Worm (Caenorhabditis elegans): ENCODE data around the gene tbc-2.

Gene tbc-2

ce11 chrII:5839227-5839626, 12.0 kb upstream of the tbc-2 start, which contains the start of gene ZK1248.19:
Gene ZK1248.19, minus strand, starts transcription at chrII:5839414.
- TF ChIP-seq nhr-102 (tag; optimal IDR thresholded peaks at IDR 0.05): no peak
- TF ChIP-seq D1046.2 (GFP tag; IDR thresholded peaks at IDR 0.05): no peak
- no peak for TF ChIP-seq lin-15B (tag; optimal IDR thresholded peaks at IDR 0.05)
- TF ChIP-seq snpc-1.2 (GFP tag; IDR thresholded peaks at IDR 0.05): no peak
- peak; percentile 57 for TF ChIP-seq mes-2 (tag; optimal IDR thresholded peaks at IDR 0.05; ENCODE audit: poor library complexity, severe bottlenecking)
- no peak for TF ChIP-seq ZK337.2 (GFP tag; IDR thresholded peaks at IDR 0.05)
- no peak for TF ChIP-seq ZK546.5 (tag; optimal IDR thresholded peaks at IDR 0.05)
- no peak for TF ChIP-seq egl-43 (GFP tag; IDR thresholded peaks at IDR 0.05)
- TF ChIP-seq lsy-2 (tag; optimal IDR thresholded peaks at IDR 0.05): peak in 1 of 2 experiments; percentile 54
- TF ChIP-seq dpl-1 (GFP tag; optimal IDR thresholded peaks at IDR 0.05): peak; percentile 12
- TF ChIP-seq arid-1 (GFP tag; conservative IDR thresholded peaks at IDR 0.05): no peak
- no peak for TF ChIP-seq zfp-2 (tag; optimal IDR thresholded peaks at IDR 0.05)
- TF ChIP-seq ztf-7 (tag; optimal IDR thresholded peaks at IDR 0.05): no peak
- TF ChIP-seq R02D3.7 (tag; optimal IDR thresholded peaks at IDR 0.05): peak; percentile 88
- no peak for TF ChIP-seq dmd-9 (GFP tag; IDR thresholded peaks at IDR 0.05)
- TF ChIP-seq daf-16 (GFP tag; optimal IDR thresholded peaks at IDR 0.05): no peak
- peak; percentile 24 for TF ChIP-seq daf-16 (tag; optimal IDR thresholded peaks at IDR 0.05)
- TF ChIP-seq F37D6.2 (tag; optimal IDR thresholded peaks at IDR 0.05): no peak

DNA sequence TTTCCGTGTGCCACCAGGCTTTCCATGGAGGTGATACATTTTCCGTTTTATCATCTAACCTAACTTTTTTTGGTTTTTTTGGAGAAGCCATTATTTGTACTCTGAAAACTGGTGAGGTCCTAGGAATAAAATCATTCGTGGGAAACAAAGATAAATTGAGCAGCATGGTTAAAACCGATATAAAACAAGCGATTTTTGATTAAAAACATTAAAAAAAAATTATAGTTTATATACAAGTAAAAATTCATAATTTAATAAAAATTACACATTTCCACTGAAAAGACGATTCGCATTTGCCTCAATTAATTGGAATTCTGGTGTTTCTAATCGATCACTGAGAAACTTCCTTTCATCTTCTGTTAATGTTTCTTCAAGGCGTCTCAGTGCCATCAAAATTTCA, 11.2 kb upstream of the tbc-2 start, which contains the start of gene ZK1248.15:
TSS of gene ZK1248.15 (minus strand) at position 101 of the 400 bp plus-strand sequence.
- TF ChIP-seq aha-1 (tag) (no peak), lir-3 (tag; optimal IDR thresholded peaks at IDR 0.05) (no peak), dmd-9 (GFP tag; IDR thresholded peaks at IDR 0.05) (no peak), unc-62 (GFP tag; optimal IDR thresholded peaks at IDR 0.05 in 1 of 2) (peak in 1 of 2 experiments; percentile 86), unc-62 (tag; optimal IDR thresholded peaks at IDR 0.05) (no peak)

ce11 chrII:5836153-5836719, 9.0 kb upstream of the tbc-2 start, which contains the start of gene fzo-1:
Gene fzo-1, minus strand, starts transcription at chrII:5836203.
- TF ChIP-seq mep-1 (tag; optimal IDR thresholded peaks at IDR 0.05): peak; percentile 19
- TF ChIP-seq lin-29 (GFP tag; IDR thresholded peaks at IDR 0.05): no peak
- peak; percentile 57 for TF ChIP-seq nhr-6 (tag; optimal IDR thresholded peaks at IDR 0.05)
- peak; percentile 8 for TF ChIP-seq dve-1 (tag; optimal IDR thresholded peaks at IDR 0.05; ENCODE audit: insufficient read depth)
- TF ChIP-seq Y48G9A.11 (GFP tag; IDR thresholded peaks at IDR 0.05): no peak
- no peak for TF ChIP-seq pqm-1 (tag; optimal IDR thresholded peaks at IDR 0.05)
- TF ChIP-seq aha-1 (tag): peak; percentile 22
- peak; percentile 25; the same call in 1 of the 2 replicates for TF ChIP-seq pha-4 (GFP tag; IDR thresholded peaks at IDR 0.05)
- TF ChIP-seq pha-4 (tag; optimal IDR thresholded peaks at IDR 0.05): no peak
- no peak for TF ChIP-seq saeg-2 (GFP tag; IDR thresholded peaks at IDR 0.05)
- TF ChIP-seq dpl-1 (GFP tag; optimal IDR thresholded peaks at IDR 0.05): peak; percentile 16
- TF ChIP-seq mes-2 (tag; optimal IDR thresholded peaks at IDR 0.05; ENCODE audit: poor library complexity, severe bottlenecking): peak; percentile 62
- TF ChIP-seq hif-1 (tag; optimal IDR thresholded peaks at IDR 0.05): peak in 1 of 2 experiments; percentile 77
- TF ChIP-seq ceh-32 (tag; optimal IDR thresholded peaks at IDR 0.05; ENCODE audit: poor library complexity): no peak
- TF ChIP-seq dmd-6 (GFP tag; IDR thresholded peaks at IDR 0.05): no peak
- TF ChIP-seq spr-3 (GFP tag; optimal IDR thresholded peaks at IDR 0.05): no peak
- no peak for TF ChIP-seq duxl-1 (tag; optimal IDR thresholded peaks at IDR 0.05; ENCODE audit: poor library complexity)
- peak; percentile 41 for TF ChIP-seq unc-130 (GFP tag; optimal IDR thresholded peaks at IDR 0.05)
- no peak for TF ChIP-seq ama-1 (optimal IDR thresholded peaks at IDR 0.05)
- TF ChIP-seq T20F7.1 (GFP tag; optimal IDR thresholded peaks at IDR 0.05): peak; percentile 64
- no peak for TF ChIP-seq nhr-25 (tag; optimal IDR thresholded peaks at IDR 0.05; ENCODE audit: borderline replicate concordance, insufficient read depth)
- TF ChIP-seq nhr-77 (tag; optimal IDR thresholded peaks at IDR 0.05): no peak
- no peak for TF ChIP-seq mdt-29 (GFP tag; IDR thresholded peaks at IDR 0.05)
- TF ChIP-seq nhr-11 (tag; optimal IDR thresholded peaks at IDR 0.05): no peak
- TF ChIP-seq hlh-30 (tag; optimal IDR thresholded peaks at IDR 0.05; ENCODE audit: insufficient read depth): peak; percentile 36
- peak in 1 of 2 experiments; percentile 48 for TF ChIP-seq lsy-2 (tag; optimal IDR thresholded peaks at IDR 0.05)
- no peak for TF ChIP-seq skn-1 (tag; optimal IDR thresholded peaks at IDR 0.05)
- TF ChIP-seq cey-2 (tag; optimal IDR thresholded peaks at IDR 0.05; ENCODE audit: borderline replicate concordance, insufficient read depth): no peak
